Worm (Caenorhabditis elegans) whole organism, L4 larva: ENCODE data around the gene dhs-12.

Experiments used
- D1046.2 ChIP-seq: fragments of 200-800 bp; sonication (Bioruptor generic); IDR thresholded peaks from 2 replicates; pipeline ENCODE4 v1.3.6; 2022; ENCODE audit warnings: missing genetic modification characterization, missing compliant biosample characterization
- F26F4.8 ChIP-seq: fragments of 200-800 bp; sonication (Bioruptor generic); conservative IDR thresholded peaks from 2 replicates; pipeline ENCODE4 v1.3.6; 2022; ENCODE audit warnings: missing genetic modification characterization, missing compliant biosample characterization
- F37D6.2 ChIP-seq: sonication (generic microtip); optimal IDR thresholded peaks from 2 replicates; lab custom pipeline; 2016; ENCODE audit warnings: mild to moderate bottlenecking, missing genetic modification characterization, missing compliant biosample characterization
- F44E2.7 ChIP-seq: fragments of 200-800 bp; sonication (Bioruptor generic); IDR thresholded peaks from 2 replicates; pipeline ENCODE4 v2.1.2; 2022; ENCODE audit warnings: missing genetic modification characterization, missing compliant biosample characterization
- F49E8.2 ChIP-seq: sonication (generic microtip); optimal IDR thresholded peaks from 2 replicates; lab custom pipeline; 2016; ENCODE audit warnings: missing compliant biosample characterization, mild to moderate bottlenecking, missing genetic modification characterization, borderline replicate concordance
- T26A8.4 ChIP-seq: fragments of 200-800 bp; sonication (Bioruptor generic); IDR thresholded peaks from 2 replicates; pipeline ENCODE4 v1.3.6; 2022; ENCODE audit warnings: missing genetic modification characterization, missing compliant biosample characterization
- Y48G9A.11 ChIP-seq: fragments of 200-800 bp; sonication (Bioruptor generic); IDR thresholded peaks from 2 replicates; pipeline ENCODE4 v1.3.6; 2022; ENCODE audit warnings: missing genetic modification reagents, missing genetic modification characterization, missing compliant biosample characterization
- Y75B8A.6 ChIP-seq: fragments of 200-800 bp; sonication (Bioruptor generic); IDR thresholded peaks from 2 replicates; pipeline ENCODE4 v1.3.6; 2022; ENCODE audit warnings: missing genetic modification reagents, missing genetic modification characterization, missing compliant biosample characterization
- ZK337.2 ChIP-seq: fragments of 200-800 bp; sonication (Bioruptor generic); IDR thresholded peaks from 2 replicates; pipeline ENCODE4 v1.3.6; 2022; ENCODE audit warnings: missing genetic modification reagents, missing genetic modification characterization, missing compliant biosample characterization
- ZK546.5 ChIP-seq, 2 experiments: sonication (generic microtip); optimal IDR thresholded peaks; 2 replicates each; lab custom pipeline; 2017; ENCODE audit warnings: missing biosample characterization in 2 of 2, missing genetic modification characterization in 2 of 2
- ama-1 ChIP-seq: fragments of 150-350 bp; optimal IDR thresholded peaks from 2 replicates; lab custom pipeline; 2014; ENCODE audit warnings: inconsistent platforms, mixed read lengths
- arid-1 ChIP-seq: fragments of 200-800 bp; sonication (Bioruptor generic); conservative IDR thresholded peaks from 2 replicates; pipeline ENCODE4 v1.3.6; 2022; ENCODE audit warnings: missing genetic modification reagents, missing genetic modification characterization, missing compliant biosample characterization
- attf-4 ChIP-seq: sonication (generic microtip); optimal IDR thresholded peaks from 3 replicates; lab custom pipeline; 2017; ENCODE audit warnings: missing biosample characterization, missing genetic modification characterization
- ceh-20 ChIP-seq: fragments of 200-800 bp; sonication (Bioruptor generic); IDR thresholded peaks from 2 replicates; pipeline ENCODE4 v1.3.6; 2022; ENCODE audit warnings: missing genetic modification reagents, missing genetic modification characterization, missing compliant biosample characterization
- ceh-44 ChIP-seq: fragments of 200-800 bp; sonication (Bioruptor generic); IDR thresholded peaks from 2 replicates; pipeline ENCODE4 v1.3.6; 2022; ENCODE audit warnings: missing genetic modification reagents, missing genetic modification characterization, missing compliant biosample characterization
- dmd-8 ChIP-seq: fragments of 200-800 bp; sonication (Bioruptor generic); IDR thresholded peaks from 2 replicates; pipeline ENCODE4 v1.3.6; 2022; ENCODE audit warnings: missing genetic modification characterization, missing compliant biosample characterization
- dmd-9 ChIP-seq: fragments of 200-800 bp; sonication (Bioruptor generic); IDR thresholded peaks from 2 replicates; pipeline ENCODE4 v1.3.6; 2022; ENCODE audit warnings: missing genetic modification reagents, missing genetic modification characterization, missing compliant biosample characterization
- dpl-1 ChIP-seq: fragments of 150-350 bp; optimal IDR thresholded peaks from 2 replicates; lab custom pipeline; 2014; ENCODE audit warnings: missing biosample characterization, missing genetic modification reagents, missing genetic modification characterization
- egl-27 ChIP-seq: sonication (generic microtip); optimal IDR thresholded peaks from 3 replicates; lab custom pipeline; 2017; ENCODE audit warnings: missing biosample characterization, missing genetic modification reagents, missing genetic modification characterization
- egl-43 ChIP-seq: fragments of 200-800 bp; sonication (Bioruptor generic); IDR thresholded peaks from 2 replicates; pipeline ENCODE4 v1.3.6; 2022; ENCODE audit warnings: missing genetic modification reagents, missing genetic modification characterization, missing compliant biosample characterization
- gei-8 ChIP-seq: fragments of 200-800 bp; sonication (Bioruptor generic); optimal IDR thresholded peaks from 2 replicates; lab custom pipeline; 2018; ENCODE audit warnings: mild to moderate bottlenecking, missing genetic modification characterization, missing compliant biosample characterization
- hif-1 ChIP-seq, 2 experiments: sonication (generic microtip); optimal IDR thresholded peaks; 2 replicates each; lab custom pipeline; 2016 to 2017; ENCODE audit warnings: missing compliant biosample characterization in 2 of 2, missing genetic modification characterization in 2 of 2, missing genetic modification reagents in 2 of 2, missing genotype in 2 of 2, mild to moderate bottlenecking in 1 of 2
- hlh-11 ChIP-seq: fragments of 200-800 bp; sonication (Bioruptor generic); optimal IDR thresholded peaks from 2 replicates; lab custom pipeline; 2018; ENCODE audit warnings: mild to moderate bottlenecking, missing genetic modification characterization, missing compliant biosample characterization
- hlh-30 ChIP-seq: sonication (generic microtip); optimal IDR thresholded peaks from 2 replicates; lab custom pipeline; 2017; ENCODE audit warnings: antibody characterized with exemption, mild to moderate bottlenecking, missing genetic modification characterization, missing compliant biosample characterization; ENCODE audit not compliant: insufficient read depth
- lim-7 ChIP-seq: fragments of 200-800 bp; sonication (Bioruptor generic); IDR thresholded peaks from 2 replicates; pipeline ENCODE4 v1.3.6; 2022; ENCODE audit warnings: missing genetic modification characterization, missing compliant biosample characterization
- lin-13 ChIP-seq: fragments of 150-350 bp; optimal IDR thresholded peaks from 2 replicates; lab custom pipeline; 2014; ENCODE audit warnings: missing biosample characterization, missing genetic modification reagents, missing genetic modification characterization
- lin-39 ChIP-seq: fragments of 150-350 bp; optimal IDR thresholded peaks from 2 replicates; lab custom pipeline; 2014; ENCODE audit warnings: missing biosample characterization, missing genetic modification reagents, missing genetic modification characterization
- lir-3 ChIP-seq: sonication (generic microtip); optimal IDR thresholded peaks from 2 replicates; lab custom pipeline; 2016; ENCODE audit warnings: mild to moderate bottlenecking, missing genetic modification characterization, missing compliant biosample characterization
- lsy-2 ChIP-seq, 2 experiments: fragments of 150-350 bp in 1 of 2; sonication (generic microtip) in 1 of 2; optimal IDR thresholded peaks; 2 replicates each; lab custom pipeline; 2014 to 2017; ENCODE audit warnings: missing biosample characterization in 2 of 2, missing genetic modification characterization in 2 of 2
- mep-1 ChIP-seq: fragments of 150-350 bp; sonication (generic microtip); optimal IDR thresholded peaks from 3 replicates; lab custom pipeline; 2014; ENCODE audit warnings: missing biosample characterization, missing genetic modification characterization
- mes-2 ChIP-seq: sonication (generic microtip); optimal IDR thresholded peaks from 2 replicates; lab custom pipeline; 2016; ENCODE audit warnings: missing genotype, mild to moderate bottlenecking, missing genetic modification characterization, missing compliant biosample characterization; ENCODE audit not compliant: poor library complexity, severe bottlenecking
- mxl-3 ChIP-seq: fragments of 200-800 bp; sonication (Bioruptor generic); optimal IDR thresholded peaks from 2 replicates; lab custom pipeline; 2018; ENCODE audit warnings: mild to moderate bottlenecking, missing genetic modification characterization, missing compliant biosample characterization
- nhr-10 ChIP-seq: fragments of 150-350 bp; optimal IDR thresholded peaks from 2 replicates; lab custom pipeline; 2014; ENCODE audit warnings: missing biosample characterization, missing genetic modification characterization
- nhr-102 ChIP-seq: sonication (generic microtip); optimal IDR thresholded peaks from 2 replicates; lab custom pipeline; 2016; ENCODE audit warnings: mild to moderate bottlenecking, missing genetic modification characterization, moderate library complexity, missing compliant biosample characterization
- nhr-11 ChIP-seq: fragments of 150-350 bp; optimal IDR thresholded peaks from 2 replicates; lab custom pipeline; 2014; ENCODE audit warnings: missing biosample characterization, missing genetic modification characterization
- nhr-237 ChIP-seq: sonication (generic microtip); optimal IDR thresholded peaks from 2 replicates; lab custom pipeline; 2017; ENCODE audit warnings: missing biosample characterization, missing genetic modification characterization
- nhr-41 ChIP-seq: fragments of 200-800 bp; sonication (Bioruptor generic); IDR thresholded peaks from 2 replicates; pipeline ENCODE4 v1.3.6; 2022; ENCODE audit warnings: missing genetic modification reagents, missing genetic modification characterization, missing compliant biosample characterization
- nhr-42 ChIP-seq: fragments of 200-800 bp; sonication (Bioruptor generic); IDR thresholded peaks from 2 replicates; pipeline ENCODE4 v1.3.6; 2022; ENCODE audit warnings: missing genetic modification characterization, missing compliant biosample characterization
- nhr-6 ChIP-seq: fragments of 150-350 bp; optimal IDR thresholded peaks from 2 replicates; lab custom pipeline; 2014; ENCODE audit warnings: missing biosample characterization, missing genetic modification characterization
- nhr-76 ChIP-seq: fragments of 150-350 bp; optimal IDR thresholded peaks from 2 replicates; lab custom pipeline; 2014; ENCODE audit warnings: missing biosample characterization, missing genetic modification characterization
- nhr-77 ChIP-seq: fragments of 150-350 bp; optimal IDR thresholded peaks from 2 replicates; lab custom pipeline; 2014; ENCODE audit warnings: missing biosample characterization, missing genetic modification characterization
- saeg-2 ChIP-seq: fragments of 200-800 bp; sonication (Bioruptor generic); IDR thresholded peaks from 2 replicates; pipeline ENCODE4 v1.3.6; 2022; ENCODE audit warnings: missing genetic modification reagents, missing genetic modification characterization, missing compliant biosample characterization
- sdz-12 ChIP-seq: fragments of 200-800 bp; sonication (Bioruptor generic); optimal IDR thresholded peaks from 2 replicates; lab custom pipeline; 2018; ENCODE audit warnings: mild to moderate bottlenecking, missing genetic modification characterization, missing compliant biosample characterization
- skn-1 ChIP-seq: fragments of 150-350 bp; optimal IDR thresholded peaks from 2 replicates; lab custom pipeline; 2014; ENCODE audit warnings: missing biosample characterization, missing genetic modification characterization
- spr-3 ChIP-seq: fragments of 200-800 bp; sonication (Bioruptor generic); optimal IDR thresholded peaks from 2 replicates; lab custom pipeline; 2018; ENCODE audit warnings: mild to moderate bottlenecking, missing genetic modification characterization, missing compliant biosample characterization
- tag-97 ChIP-seq: fragments of 200-800 bp; sonication (Bioruptor generic); IDR thresholded peaks from 2 replicates; pipeline ENCODE4 v1.3.6; 2022; ENCODE audit warnings: missing genetic modification characterization, missing compliant biosample characterization
- tra-1 ChIP-seq: fragments of 200-800 bp; sonication (Bioruptor generic); IDR thresholded peaks from 2 replicates; pipeline ENCODE4 v1.3.6; 2022; ENCODE audit warnings: missing genetic modification reagents, missing genetic modification characterization, missing compliant biosample characterization
- unc-39 ChIP-seq: sonication (generic microtip); optimal IDR thresholded peaks from 2 replicates; lab custom pipeline; 2017; ENCODE audit warnings: missing biosample characterization, missing genetic modification characterization
- zip-11 ChIP-seq: fragments of 200-800 bp; sonication (Bioruptor generic); IDR thresholded peaks from 2 replicates; pipeline ENCODE4 v1.3.6; 2022; ENCODE audit warnings: missing genetic modification characterization, missing compliant biosample characterization
- zip-2 ChIP-seq: fragments of 150-350 bp; optimal IDR thresholded peaks from 2 replicates; lab custom pipeline; 2014; ENCODE audit warnings: missing biosample characterization, missing genetic modification characterization

dhs-12 gene

ce11 chrIV:10177779-10178178 is 35.5 kb downstream of the dhs-12 start, which contains the start of gene mspn-1 (continued):
- TF ChIP-seq dmd-8 (GFP tag; lab: Robert Waterston, UW) (no peak), nhr-6 (tag; lab: Kevin White, UChicago) (no peak)

ce11 chrIV:10180133-10180749 is 38.0 kb downstream of the dhs-12 start, which contains the start of gene gta-1:
TSS of gene gta-1 (plus strand) at chrIV:10180660.
- peak; percentile 13 for TF ChIP-seq nhr-77 (tag; lab: Kevin White, UChicago)
- TF ChIP-seq zip-2 (tag; lab: Kevin White, UChicago), result peak; percentile 44
- no peak for TF ChIP-seq nhr-10 (tag; lab: Kevin White, UChicago)
- no peak for TF ChIP-seq ZK546.5 (tag; optimal IDR thresholded peaks at IDR 0.05; lab: Kevin White, UChicago)
- peak in 1 of 2 experiments; percentile 25 for TF ChIP-seq lsy-2 (tag; optimal IDR thresholded peaks at IDR 0.05; lab: Kevin White, UChicago)
- no peak for TF ChIP-seq attf-4
- no peak for TF ChIP-seq dpl-1 (GFP tag; lab: Kevin White, UChicago)
- TF ChIP-seq dmd-9 (GFP tag; lab: Robert Waterston, UW), result no peak
- no peak for TF ChIP-seq dmd-8 (GFP tag; lab: Robert Waterston, UW)
- peak; percentile 66 for TF ChIP-seq ama-1
- no peak for TF ChIP-seq lim-7 (GFP tag; lab: Robert Waterston, UW)
- TF ChIP-seq Y75B8A.6 (GFP tag; lab: Robert Waterston, UW), result no peak
- TF ChIP-seq saeg-2 (GFP tag; lab: Robert Waterston, UW), result no peak
- no peak for TF ChIP-seq egl-27
- TF ChIP-seq nhr-76 (tag; lab: Kevin White, UChicago), result no peak
- TF ChIP-seq hif-1 (tag; optimal IDR thresholded peaks at IDR 0.05; lab: Kevin White, UChicago), result no peak
- no peak for TF ChIP-seq D1046.2 (GFP tag; lab: Robert Waterston, UW)
- no peak for TF ChIP-seq tra-1 (GFP tag; lab: Robert Waterston, UW)
- TF ChIP-seq nhr-42 (GFP tag; lab: Robert Waterston, UW), result no peak
- TF ChIP-seq lin-39 (tag; lab: Kevin White, UChicago), result no peak
- TF ChIP-seq zip-11, result no peak
- TF ChIP-seq T26A8.4 (GFP tag; lab: Robert Waterston, UW), result no peak
- no peak for TF ChIP-seq mxl-3 (GFP tag; lab: Kevin White, UChicago)
- peak; percentile 18 for TF ChIP-seq nhr-11 (tag; lab: Kevin White, UChicago)
- TF ChIP-seq Y48G9A.11 (GFP tag; lab: Robert Waterston, UW), result no peak
- TF ChIP-seq mep-1, result no peak
- TF ChIP-seq egl-43 (GFP tag; lab: Robert Waterston, UW), result no peak
- TF ChIP-seq sdz-12 (GFP tag; lab: Kevin White, UChicago), result no peak
- no peak for TF ChIP-seq tag-97
- TF ChIP-seq gei-8 (GFP tag; lab: Kevin White, UChicago), result no peak
- no peak for TF ChIP-seq nhr-41
- TF ChIP-seq unc-39 (tag; lab: Kevin White, UChicago), result no peak
- TF ChIP-seq mes-2 (tag; lab: Kevin White, UChicago), result peak; percentile 5
- no peak for TF ChIP-seq ZK337.2 (GFP tag; lab: Robert Waterston, UW)
- TF ChIP-seq lin-13 (GFP tag; lab: Kevin White, UChicago), result no peak
- no peak for TF ChIP-seq ceh-20 (GFP tag; lab: Robert Waterston, UW)
- no peak for TF ChIP-seq arid-1 (GFP tag; lab: Robert Waterston, UW)
- TF ChIP-seq F37D6.2 (tag; lab: Kevin White, UChicago), result no peak
- no peak for TF ChIP-seq F44E2.7
- no peak for TF ChIP-seq F26F4.8 (GFP tag; lab: Robert Waterston, UW)
- no peak for TF ChIP-seq skn-1 (tag; lab: Kevin White, UChicago)
- no peak for TF ChIP-seq F49E8.2 (tag; lab: Kevin White, UChicago)
- TF ChIP-seq nhr-102 (tag; lab: Kevin White, UChicago), result no peak
- no peak for TF ChIP-seq lir-3
- no peak for TF ChIP-seq ceh-44
- TF ChIP-seq nhr-237 (tag; lab: Kevin White, UChicago), result no peak
- peak; percentile 51 for TF ChIP-seq hlh-30 (tag; lab: Kevin White, UChicago)
- peak; percentile 30 for TF ChIP-seq hlh-11 (tag; lab: Kevin White, UChicago)
- TF ChIP-seq spr-3 (GFP tag; lab: Kevin White, UChicago), result no peak
